Worm (Caenorhabditis elegans): Measurements from ENCODE around the gene vgln-1.

The vgln-1 gene

DNA sequence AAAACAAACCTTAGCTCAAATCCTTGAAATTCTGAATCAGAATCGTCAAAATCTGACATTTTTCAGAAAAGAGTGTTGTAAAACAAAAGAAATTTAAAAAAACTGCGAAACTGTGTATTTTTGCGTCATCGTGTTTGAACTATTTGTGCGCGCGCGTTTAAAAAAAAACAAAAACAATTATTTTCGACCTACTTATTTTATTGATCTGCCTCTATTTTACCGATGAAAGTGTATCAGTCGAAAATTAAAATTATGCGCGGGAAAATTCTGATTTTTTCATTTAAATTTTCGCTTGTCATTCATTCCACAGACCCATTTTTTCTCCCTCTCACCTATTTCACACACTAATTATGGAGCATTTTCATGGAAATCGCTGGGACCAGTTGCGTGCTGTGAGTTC lies 48.0 kb upstream of the vgln-1 start, which contains the start of the genes C05C10.7 and C05C10.5 (continued):
- TF ChIP-seq Y95B8A.8 (GFP tag; IDR thresholded peaks at IDR 0.05) (peak; percentile 76; the same call in 1 of the 2 replicates), gei-17 (GFP tag; optimal IDR thresholded peaks at IDR 0.05) (no peak), nhr-179 (tag; optimal IDR thresholded peaks at IDR 0.05) (no peak), hmg-1.2 (GFP tag; IDR thresholded peaks at IDR 0.05) (peak; percentile 43; the same call in 1 of the 2 replicates), sptf-2 (GFP tag; optimal IDR thresholded peaks at IDR 0.05) (no peak), xnd-1 (tag; optimal IDR thresholded peaks at IDR 0.05) (peak; percentile 86), nhr-90 (tag; optimal IDR thresholded peaks at IDR 0.05) (no peak), athp-1 (tag; optimal IDR thresholded peaks at IDR 0.05) (peak; percentile 69), sdz-38 (tag; optimal IDR thresholded peaks at IDR 0.05) (no peak), F33H1.4 (GFP tag; IDR thresholded peaks at IDR 0.05) (peak; percentile 82), F57C9.4 (tag; optimal IDR thresholded peaks at IDR 0.05) (no peak), ceh-100 (GFP tag; IDR thresholded peaks at IDR 0.05) (no peak), B0019.2 (GFP tag; conservative IDR thresholded peaks at IDR 0.05) (peak; percentile 86)

DNA sequence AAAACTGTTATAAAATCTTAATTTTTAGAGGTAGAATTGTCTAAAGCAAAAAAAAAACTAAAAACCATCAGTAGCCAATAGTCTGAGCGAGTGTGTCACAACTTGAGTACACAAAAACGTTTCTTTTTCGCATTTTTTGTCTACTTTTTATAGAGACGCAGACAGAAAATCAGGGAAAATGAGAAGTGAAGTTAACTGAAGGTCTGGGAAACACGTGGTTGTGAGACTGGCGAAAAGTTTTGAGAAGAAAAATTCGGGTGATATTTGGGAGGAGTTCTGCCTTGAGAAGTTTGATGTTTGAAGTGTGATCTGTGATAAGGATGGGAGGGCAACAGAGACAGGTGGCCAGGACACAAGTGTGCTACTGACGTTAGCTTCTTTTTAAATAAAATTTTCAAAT lies 46.7 kb upstream of the vgln-1 start:
- TF ChIP-seq lin-40 (tag; optimal IDR thresholded peaks at IDR 0.05) (peak; percentile 73), madf-6 (GFP tag; IDR thresholded peaks at IDR 0.05) (0 out of 2 replicates have a peak, but pooled peaks have one; percentile 7), K11D2.4 (GFP tag; IDR thresholded peaks at IDR 0.05) (no peak), ztf-22 (GFP tag; optimal IDR thresholded peaks at IDR 0.05) (no peak), nhr-179 (tag; optimal IDR thresholded peaks at IDR 0.05) (no peak), pha-4 (tag; optimal IDR thresholded peaks at IDR 0.05) (peak; percentile 40), let-607 (tag; optimal IDR thresholded peaks at IDR 0.05) (peak; percentile 13 to 26), hsf-1 (GFP tag; IDR thresholded peaks at IDR 0.05) (no peak), ceh-79 (tag; optimal IDR thresholded peaks at IDR 0.05) (no peak), attf-6 (GFP tag; IDR thresholded peaks at IDR 0.05) (no peak), dpl-1 (GFP tag; optimal IDR thresholded peaks at IDR 0.05) (no peak), fkh-3 (tag; optimal IDR thresholded peaks at IDR 0.05) (no peak), nhr-120 (GFP tag; IDR thresholded peaks at IDR 0.05) (no peak), dpff-1 (tag; optimal IDR thresholded peaks at IDR 0.05) (no peak), F49E8.2 (tag; optimal IDR thresholded peaks at IDR 0.05; ENCODE audit: insufficient read depth) (no peak), pbrm-1 (GFP tag; IDR thresholded peaks at IDR 0.05) (no peak), ccch-3 (GFP tag; optimal IDR thresholded peaks at IDR 0.05) (no peak), attf-3 (GFP tag; conservative IDR thresholded peaks at IDR 0.05) (no peak), rpc-1 (optimal IDR thresholded peaks at IDR 0.05) (no peak), rpc-1 (tag; optimal IDR thresholded peaks at IDR 0.05) (no peak), egl-44 (GFP tag; IDR thresholded peaks at IDR 0.05) (no peak), B0019.2 (GFP tag; conservative IDR thresholded peaks at IDR 0.05) (no peak), Y95B8A.8 (GFP tag; IDR thresholded peaks at IDR 0.05) (no peak), nfya-1 (tag; optimal IDR thresholded peaks at IDR 0.05; ENCODE audit: borderline replicate concordance, insufficient read depth) (no peak), rec-8 (tag; optimal IDR thresholded peaks at IDR 0.05) (no peak), hmg-1.2 (GFP tag; IDR thresholded peaks at IDR 0.05) (peak; percentile 50; the same call in 1 of the 2 replicates), repo-1 (tag; optimal IDR thresholded peaks at IDR 0.05) (no peak), Y67H2A.10 (GFP tag; conservative IDR thresholded peaks at IDR 0.05) (no peak), F55B11.4 (tag; optimal IDR thresholded peaks at IDR 0.05; ENCODE audit: borderline replicate concordance, insufficient read depth) (no peak), mcd-1 (GFP tag; IDR thresholded peaks at IDR 0.05) (peak; percentile 47; the same call in 1 of the 2 replicates), somi-1 (GFP tag; optimal IDR thresholded peaks at IDR 0.05) (peak; percentile 78), ama-1 (optimal IDR thresholded peaks at IDR 0.05) (peak; percentile 90), ama-1 (GFP tag; optimal IDR thresholded peaks at IDR 0.05) (no peak), C17E4.6 (GFP tag; IDR thresholded peaks at IDR 0.05) (0 out of 2 replicates have a peak, but pooled peaks have one; percentile 9), snpc-3.4 (tag; optimal IDR thresholded peaks at IDR 0.05) (no peak), F57C9.4 (tag; optimal IDR thresholded peaks at IDR 0.05) (no peak), nfya-2 (GFP tag; IDR thresholded peaks at IDR 0.05) (no peak), lag-1 (GFP tag; IDR thresholded peaks at IDR 0.05) (no peak), ceh-58 (GFP tag; IDR thresholded peaks at IDR 0.05) (no peak)

All from whole organism, young adult.